Fruit fly (Drosophila melanogaster): ENCODE measurements around the gene Cpr64Ac.

DNA sequence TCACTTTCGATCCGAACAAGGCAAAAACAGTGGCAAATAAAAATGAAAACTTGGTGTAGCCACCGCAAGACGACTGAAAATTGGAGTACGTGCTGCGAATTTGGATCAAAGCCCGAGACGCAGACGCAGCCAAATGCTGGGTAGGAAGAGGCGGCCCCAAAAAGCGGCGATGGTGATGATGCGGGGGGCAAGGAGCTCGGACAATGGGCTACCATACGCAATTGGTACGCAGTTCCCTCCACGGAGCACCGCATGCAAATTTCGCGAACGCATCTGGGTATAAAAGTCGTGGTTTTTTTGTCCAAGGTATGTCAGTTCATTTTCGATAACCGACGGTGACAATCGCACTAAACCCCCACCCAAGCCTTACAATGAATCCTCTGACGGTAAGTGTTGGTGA is 2.4 kb upstream of the Cpr64Ac start, which contains the start of gene Cpr64Ad:
- TF ChIP-seq CTCF (optimal IDR thresholded peaks at IDR 0.05) (no peak), CG8478 (optimal IDR thresholded peaks at IDR 0.05) (no peak)
